Fruit fly (Drosophila melanogaster) whole organism: ENCODE data around the gene CG10428.

ENCODE experiments used
- EcR ChIP-seq, 2 experiments: fragments of >200 bp; optimal IDR thresholded peaks; 2 replicates each; lab custom pipeline; 2017; ENCODE audit warnings: missing biosample characterization in 2 of 2, missing genetic modification characterization in 2 of 2, missing genetic modification reagents in 2 of 2
- pan ChIP-seq: fragments of >200 bp; optimal IDR thresholded peaks from 2 replicates; lab custom pipeline; 2017
- psq ChIP-seq: fragments of >200 bp; optimal IDR thresholded peaks from 2 replicates; lab custom pipeline; 2017

- no peak for TF ChIP-seq EcR (GFP tag; optimal IDR thresholded peaks at IDR 0.05; lab: Kevin White, UChicago)
- TF ChIP-seq psq = no peak
- TF ChIP-seq pan = no peak
Observed at dm6 chr2L:18957142-18957674, 8.5 kb downstream of the CG10428 start, which contains the start of gene Bhmt.
